Fruit fly (Drosophila melanogaster) whole organism, embryonic: ENCODE measurements around the gene e.

Source experiments
- Asciz ChIP-seq: fragments of 200-800 bp; sonication (Bioruptor generic); optimal IDR thresholded peaks from 2 replicates; lab custom pipeline; 2017; ENCODE audit warnings: missing biosample characterization, mild to moderate bottlenecking, missing genetic modification characterization, missing genetic modification reagents
- Atf6 ChIP-seq: fragments of 200-800 bp; sonication (Bioruptor generic); IDR thresholded peaks from 2 replicates; pipeline ENCODE4 v1.3.6; 2022; ENCODE audit warnings: missing biosample characterization, missing genetic modification characterization
- Blimp-1 ChIP-seq: fragments of 200-800 bp; sonication (Bioruptor generic); optimal IDR thresholded peaks from 3 replicates; lab custom pipeline; 2018; ENCODE audit warnings: missing biosample characterization, missing genetic modification characterization, mild to moderate bottlenecking, moderate library complexity, missing genetic modification reagents
- Bteb2 ChIP-seq: fragments of 200-800 bp; sonication (Bioruptor generic); optimal IDR thresholded peaks from 2 replicates; lab custom pipeline; 2016; ENCODE audit warnings: missing biosample characterization, missing genetic modification characterization
- CG10462 ChIP-seq: fragments of 200-800 bp; sonication (Bioruptor generic); optimal IDR thresholded peaks from 2 replicates; lab custom pipeline; 2016; ENCODE audit warnings: missing biosample characterization, missing genetic modification characterization
- CG10543 ChIP-seq: fragments of 200-800 bp; sonication (Bioruptor generic); optimal IDR thresholded peaks from 3 replicates; lab custom pipeline; 2017; ENCODE audit warnings: missing biosample characterization, mild to moderate bottlenecking, missing genetic modification characterization, moderate library complexity
- CG12942 ChIP-seq: fragments of 200-800 bp; sonication (Bioruptor generic); optimal IDR thresholded peaks from 3 replicates; lab custom pipeline; 2016; ENCODE audit warnings: missing biosample characterization, missing genetic modification characterization
- CG16863 ChIP-seq: fragments of 200-800 bp; sonication (Bioruptor generic); optimal IDR thresholded peaks from 3 replicates; lab custom pipeline; 2016; ENCODE audit warnings: missing biosample characterization, missing genetic modification characterization
- CG17359 ChIP-seq: fragments of 200-800 bp; sonication (Bioruptor generic); optimal IDR thresholded peaks from 3 replicates; lab custom pipeline; 2018; ENCODE audit warnings: missing biosample characterization, mild to moderate bottlenecking, missing genetic modification characterization, moderate library complexity
- CG17385 ChIP-seq: fragments of 200-800 bp; sonication (Bioruptor generic); optimal IDR thresholded peaks from 3 replicates; lab custom pipeline; 2018; ENCODE audit warnings: missing biosample characterization, mild to moderate bottlenecking, missing genetic modification characterization
- CG18011 ChIP-seq: fragments of 200-800 bp; sonication (Bioruptor generic); optimal IDR thresholded peaks from 2 replicates; lab custom pipeline; 2017; ENCODE audit warnings: missing biosample characterization, missing genetic modification characterization, mild to moderate bottlenecking, moderate library complexity, missing genotype
- CG18262 ChIP-seq: fragments of 200-800 bp; optimal IDR thresholded peaks from 3 replicates; lab custom pipeline; 2019; ENCODE audit warnings: missing biosample characterization, mild to moderate bottlenecking, missing genetic modification characterization, moderate library complexity
- CG18599 ChIP-seq: fragments of 200-800 bp; sonication (Bioruptor generic); optimal IDR thresholded peaks from 3 replicates; lab custom pipeline; 2017; ENCODE audit warnings: missing biosample characterization, missing genetic modification characterization, mild to moderate bottlenecking, moderate library complexity, missing genetic modification reagents
- CG18619 ChIP-seq: fragments of 200-800 bp; sonication (Bioruptor generic); optimal IDR thresholded peaks from 3 replicates; lab custom pipeline; 2017; ENCODE audit warnings: missing biosample characterization, mild to moderate bottlenecking, missing genetic modification characterization
- CG2202 ChIP-seq: fragments of 200-800 bp; sonication (Bioruptor generic); optimal IDR thresholded peaks from 2 replicates; lab custom pipeline; 2018; ENCODE audit warnings: missing biosample characterization, mild to moderate bottlenecking, missing genetic modification characterization
- CG3163 ChIP-seq: fragments of 200-800 bp; sonication (Bioruptor generic); optimal IDR thresholded peaks from 3 replicates; lab custom pipeline; 2016; ENCODE audit warnings: missing biosample characterization, missing genetic modification characterization
- CG32767 ChIP-seq: fragments of 200-800 bp; sonication (Bioruptor generic); IDR thresholded peaks from 2 replicates; pipeline ENCODE4 v1.3.6; 2022; ENCODE audit warnings: missing biosample characterization, missing genetic modification characterization
- CG42726 ChIP-seq: fragments of 200-800 bp; sonication (Bioruptor generic); IDR thresholded peaks from 2 replicates; pipeline ENCODE4 v1.3.6; 2022; ENCODE audit warnings: missing biosample characterization, missing genetic modification characterization; ENCODE audit not compliant: partially characterized antibody
- CG6254 ChIP-seq: fragments of 200-800 bp; sonication (Bioruptor generic); optimal IDR thresholded peaks from 3 replicates; lab custom pipeline; 2017; ENCODE audit warnings: mild to moderate bottlenecking, missing biosample characterization, missing genetic modification reagents, missing genetic modification characterization
- CG6654 ChIP-seq: fragments of 200-800 bp; sonication (Bioruptor generic); optimal IDR thresholded peaks from 2 replicates; lab custom pipeline; 2017; ENCODE audit warnings: missing biosample characterization, mild to moderate bottlenecking, missing genetic modification characterization
- CG6683 ChIP-seq: fragments of 200-800 bp; sonication (Bioruptor generic); optimal IDR thresholded peaks from 2 replicates; lab custom pipeline; 2017; ENCODE audit warnings: missing biosample characterization, mild to moderate bottlenecking, missing genetic modification characterization, missing genetic modification reagents
- CG7271 ChIP-seq: fragments of 200-800 bp; sonication (Bioruptor generic); optimal IDR thresholded peaks from 2 replicates; lab custom pipeline; 2018; ENCODE audit warnings: missing biosample characterization, mild to moderate bottlenecking, missing genetic modification characterization, moderate library complexity
- CG7963 ChIP-seq: fragments of 200-800 bp; sonication (Bioruptor generic); IDR thresholded peaks from 3 replicates; pipeline ENCODE4 v1.3.6; 2022; ENCODE audit warnings: missing biosample characterization, missing genetic modification characterization; ENCODE audit not compliant: partially characterized antibody
- CG7987 ChIP-seq: fragments of 200-800 bp; sonication (Bioruptor generic); optimal IDR thresholded peaks from 2 replicates; lab custom pipeline; 2018; ENCODE audit warnings: missing biosample characterization, mild to moderate bottlenecking, missing genetic modification characterization, moderate library complexity
- CG8765 ChIP-seq: fragments of 200-800 bp; sonication (Bioruptor generic); IDR thresholded peaks from 2 replicates; pipeline ENCODE4 v1.3.6; 2022; ENCODE audit warnings: missing biosample characterization, missing genetic modification characterization
- CoRest ChIP-seq: fragments of 200-800 bp; sonication (Bioruptor generic); optimal IDR thresholded peaks from 3 replicates; lab custom pipeline; 2018; ENCODE audit warnings: missing biosample characterization, mild to moderate bottlenecking, missing genetic modification characterization, moderate library complexity
- Dek ChIP-seq: fragments of 200-800 bp; sonication (Bioruptor generic); optimal IDR thresholded peaks from 3 replicates; lab custom pipeline; 2019; ENCODE audit warnings: missing biosample characterization, mild to moderate bottlenecking, missing genetic modification characterization, moderate library complexity
- Hr78 ChIP-seq, 2 experiments: fragments of 200-800 bp in 1 of 2; fragments of >200 bp in 1 of 2; sonication (Bioruptor generic) in 1 of 2; optimal IDR thresholded peaks; 2 replicates each; lab custom pipeline; 2017 to 2019; ENCODE audit warnings: missing biosample characterization in 2 of 2, missing genetic modification characterization in 2 of 2, mild to moderate bottlenecking in 1 of 2, moderate library complexity in 1 of 2
- Oaz ChIP-seq: fragments of 200-800 bp; sonication (Bioruptor generic); IDR thresholded peaks from 2 replicates; pipeline ENCODE4 v1.3.6; 2022; ENCODE audit warnings: missing biosample characterization, missing genetic modification characterization
- Optix ChIP-seq: fragments of 200-800 bp; sonication (Bioruptor generic); IDR thresholded peaks from 3 replicates; pipeline ENCODE4 v1.3.6; 2022; ENCODE audit warnings: missing biosample characterization, missing genetic modification characterization
- bab2 ChIP-seq: fragments of 200-800 bp; sonication (Bioruptor generic); optimal IDR thresholded peaks from 2 replicates; lab custom pipeline; 2016; ENCODE audit warnings: missing biosample characterization, missing genetic modification characterization
- cwo ChIP-seq: fragments of 200-800 bp; sonication (Bioruptor generic); optimal IDR thresholded peaks from 3 replicates; lab custom pipeline; 2017; ENCODE audit warnings: missing biosample characterization, missing genetic modification characterization, mild to moderate bottlenecking, moderate library complexity, missing genetic modification reagents
- dysf ChIP-seq: fragments of 200-800 bp; sonication (Bioruptor generic); IDR thresholded peaks from 3 replicates; pipeline ENCODE4 v1.3.6; 2022; ENCODE audit warnings: missing biosample characterization, missing genetic modification characterization
- emc ChIP-seq: fragments of 200-800 bp; sonication (Bioruptor generic); optimal IDR thresholded peaks from 2 replicates; lab custom pipeline; 2016; ENCODE audit warnings: missing biosample characterization, missing genetic modification characterization
- en ChIP-seq: fragments of 200-800 bp; sonication (Bioruptor generic); optimal IDR thresholded peaks from 2 replicates; lab custom pipeline; 2016; ENCODE audit warnings: missing biosample characterization, missing genetic modification characterization
- eyg ChIP-seq: fragments of 200-800 bp; sonication (Bioruptor generic); optimal IDR thresholded peaks from 3 replicates; lab custom pipeline; 2016; ENCODE audit warnings: missing biosample characterization, missing genetic modification characterization
- gem ChIP-seq: fragments of 200-800 bp; sonication (Bioruptor generic); optimal IDR thresholded peaks from 2 replicates; lab custom pipeline; 2019; ENCODE audit warnings: missing biosample characterization, mild to moderate bottlenecking, missing genetic modification characterization, moderate library complexity
- gfzf ChIP-seq: fragments of 200-800 bp; sonication (Bioruptor generic); optimal IDR thresholded peaks from 2 replicates; lab custom pipeline; 2016; ENCODE audit warnings: missing biosample characterization, mild to moderate bottlenecking, missing genetic modification characterization, moderate library complexity
- gsb-n ChIP-seq: fragments of 200-800 bp; sonication (Bioruptor generic); optimal IDR thresholded peaks from 3 replicates; lab custom pipeline; 2018; ENCODE audit warnings: missing biosample characterization, mild to moderate bottlenecking, missing genetic modification characterization
- hbn ChIP-seq: fragments of 200-800 bp; sonication (Bioruptor generic); IDR thresholded peaks from 2 replicates; pipeline ENCODE4 v1.3.6; 2022; ENCODE audit warnings: missing biosample characterization, missing genetic modification characterization; ENCODE audit not compliant: partially characterized antibody
- ind ChIP-seq: fragments of 200-800 bp; sonication (Bioruptor generic); optimal IDR thresholded peaks from 3 replicates; lab custom pipeline; 2016; ENCODE audit warnings: missing biosample characterization, missing genetic modification characterization
- otp ChIP-seq: fragments of 200-800 bp; sonication (Bioruptor generic); IDR thresholded peaks from 3 replicates; pipeline ENCODE4, ENCODE4 v1.3.6; 2022; ENCODE audit warnings: missing biosample characterization, missing genetic modification characterization
- peb ChIP-seq: fragments of 200-800 bp; sonication (Bioruptor generic); IDR thresholded peaks from 2 replicates; pipeline ENCODE4 v1.3.6; 2022; ENCODE audit warnings: missing biosample characterization, missing genetic modification characterization
- pho ChIP-seq: fragments of 200-800 bp; sonication (Bioruptor generic); optimal IDR thresholded peaks from 2 replicates; lab custom pipeline; 2016; ENCODE audit warnings: missing biosample characterization, missing genetic modification characterization
- pzg ChIP-seq: fragments of 200-800 bp; sonication (Bioruptor generic); optimal IDR thresholded peaks from 3 replicates; lab custom pipeline; 2018; ENCODE audit warnings: missing biosample characterization, mild to moderate bottlenecking, missing genetic modification characterization, moderate library complexity
- sc ChIP-seq, 3 experiments: fragments of >200 bp in 2 of 3; fragments of 200-800 bp in 1 of 3; sonication (Bioruptor generic) in 1 of 3; optimal IDR thresholded peaks; 2 replicates in 2 of 3; 3 replicates in 1 of 3; lab custom pipeline; 2017; ENCODE audit warnings: mild to moderate bottlenecking in 1 of 3, missing biosample characterization in 1 of 3, missing genetic modification characterization in 1 of 3, missing genetic modification reagents in 1 of 3
- sug ChIP-seq: fragments of 200-800 bp; optimal IDR thresholded peaks from 2 replicates; lab custom pipeline; 2019; ENCODE audit warnings: missing biosample characterization, mild to moderate bottlenecking, missing genetic modification characterization, moderate library complexity
- tin ChIP-seq: fragments of 200-800 bp; sonication (Bioruptor generic); optimal IDR thresholded peaks from 3 replicates; lab custom pipeline; 2016; ENCODE audit warnings: missing biosample characterization, missing genetic modification characterization

e gene

dm6 chr3R:21186606-21187393 is 50.2 kb downstream of the e start (continued):
- no peak for TF ChIP-seq CG3163 (GFP tag; lab: Kevin White, UChicago)
- no peak for TF ChIP-seq pzg
- TF ChIP-seq CG6683 (GFP tag; lab: Kevin White, UChicago): no peak
- peak; percentile 33 for TF ChIP-seq ind (GFP tag; lab: Kevin White, UChicago)
- no peak for TF ChIP-seq en (GFP tag; lab: Kevin White, UChicago)
- TF ChIP-seq cwo (GFP tag; lab: Kevin White, UChicago): peak; percentile 13
- no peak for TF ChIP-seq sc (optimal IDR thresholded peaks at IDR 0.05; lab: Kevin White, UChicago)
- TF ChIP-seq sc (GFP tag; optimal IDR thresholded peaks at IDR 0.05; lab: Kevin White, UChicago): peak; percentile 1
- no peak for TF ChIP-seq Bteb2 (GFP tag; lab: Kevin White, UChicago)
- TF ChIP-seq Oaz (GFP tag; lab: Robert Waterston, UW): no peak
- TF ChIP-seq hbn: no peak
- no peak for TF ChIP-seq CG32767 (GFP tag; lab: Robert Waterston, UW)
- TF ChIP-seq CG12942 (GFP tag; lab: Kevin White, UChicago): no peak
- no peak for TF ChIP-seq CG2202 (tag; lab: Kevin White, UChicago)
- no peak for TF ChIP-seq gsb-n
- no peak for TF ChIP-seq CG6254 (GFP tag; lab: Kevin White, UChicago)
- TF ChIP-seq peb: no peak
- TF ChIP-seq CG42726: no peak
- peak; percentile 28 for TF ChIP-seq CG16863 (GFP tag; lab: Kevin White, UChicago)
- peak; percentile 88 for TF ChIP-seq Blimp-1
- no peak for TF ChIP-seq Asciz
- TF ChIP-seq dysf (GFP tag; lab: Robert Waterston, UW): peak; percentile 54; the same call in 1 of the 3 replicates
- no peak for TF ChIP-seq eyg (GFP tag; lab: Kevin White, UChicago)
- peak; percentile 24 for TF ChIP-seq CG10462
- no peak for TF ChIP-seq CG7987 (GFP tag; lab: Kevin White, UChicago)
- no peak for TF ChIP-seq CG18011
- no peak for TF ChIP-seq otp
- peak; percentile 38 for TF ChIP-seq CG18262 (tag; lab: Kevin White, UChicago)
- no peak for TF ChIP-seq sug (tag; lab: Kevin White, UChicago)
- TF ChIP-seq CG8765: no peak
- TF ChIP-seq Optix (GFP tag; lab: Robert Waterston, UW): no peak
- peak; percentile 49 for TF ChIP-seq gem (tag; lab: Kevin White, UChicago)
- TF ChIP-seq pho: peak; percentile 12
- TF ChIP-seq CG17385 (GFP tag; lab: Kevin White, UChicago): peak; percentile 23
- TF ChIP-seq CG18599: peak; percentile 29
- no peak for TF ChIP-seq CG7963
- peak; percentile 49 for TF ChIP-seq CoRest (tag; lab: Kevin White, UChicago)
- no peak for TF ChIP-seq CG7271 (tag; lab: Kevin White, UChicago)
- TF ChIP-seq bab2 (GFP tag; lab: Kevin White, UChicago): peak; percentile 21
- no peak for TF ChIP-seq Hr78 (GFP tag; optimal IDR thresholded peaks at IDR 0.05; lab: Kevin White, UChicago)
- no peak for TF ChIP-seq gfzf (GFP tag; lab: Kevin White, UChicago)
- TF ChIP-seq CG6654 (GFP tag; lab: Kevin White, UChicago): peak; percentile 36
- no peak for TF ChIP-seq Atf6
- no peak for TF ChIP-seq CG10543 (GFP tag; lab: Kevin White, UChicago)
- no peak for TF ChIP-seq tin
- TF ChIP-seq emc (GFP tag; lab: Kevin White, UChicago): no peak
- TF ChIP-seq Dek (tag; lab: Kevin White, UChicago): no peak
- TF ChIP-seq CG17359 (tag; lab: Kevin White, UChicago): peak; percentile 9
- TF ChIP-seq CG18619 (GFP tag; lab: Kevin White, UChicago): peak; percentile 67
